Fruit fly (Drosophila melanogaster) whole organism: ENCODE measurements around the gene CG5516.

Source experiments
- CG8478 ChIP-seq: fragments of >200 bp; optimal IDR thresholded peaks from 2 replicates; lab custom pipeline; 2018; ENCODE audit warnings: inconsistent platforms
- EcR ChIP-seq, 2 experiments: fragments of >200 bp; optimal IDR thresholded peaks; 2 replicates each; lab custom pipeline; 2017; ENCODE audit warnings: missing biosample characterization in 2 of 2, missing genetic modification characterization in 2 of 2, missing genetic modification reagents in 2 of 2
- pan ChIP-seq: fragments of >200 bp; optimal IDR thresholded peaks from 2 replicates; lab custom pipeline; 2017

- TF ChIP-seq EcR (GFP tag; optimal IDR thresholded peaks at IDR 0.05; lab: Kevin White, UChicago), result no peak
- TF ChIP-seq pan, result no peak
- TF ChIP-seq CG8478 (lab: Kevin White, UChicago), result no peak
These were observed 40.8 kb upstream of the CG5516 start for dm6 chr3R:15922622-15923574.
